Fruit fly (Drosophila melanogaster): ENCODE data around the gene sov.

The sov gene

DNA sequence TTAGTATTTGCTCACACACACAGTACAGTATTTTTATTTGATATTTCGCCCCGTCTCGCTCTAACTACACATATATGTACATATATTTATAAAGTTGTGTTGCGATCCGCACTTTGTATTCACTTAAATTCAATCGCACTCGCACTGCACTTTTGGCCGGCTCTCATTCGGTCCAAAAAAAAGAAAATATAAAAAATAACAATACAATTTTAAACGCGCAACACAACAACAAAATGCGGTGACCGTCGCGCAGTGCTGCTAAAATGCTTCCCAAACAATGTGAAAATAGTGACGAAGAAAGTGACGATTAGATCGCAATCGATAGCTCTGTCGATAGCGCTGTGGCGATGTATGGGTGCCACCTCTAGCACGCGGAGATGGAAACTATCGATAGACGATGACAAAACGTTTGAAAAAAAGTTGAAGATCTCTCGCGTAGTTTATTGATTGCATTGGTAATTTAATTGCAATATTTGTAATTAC is 47.2 kb downstream of the sov start, which contains the start of the genes C3G and pod1 (continued):
- TF ChIP-seq CG15514 (GFP tag; optimal IDR thresholded peaks at IDR 0.05): peak; percentile 67
- no peak for TF ChIP-seq CG8359 (GFP tag; optimal IDR thresholded peaks at IDR 0.05; ENCODE audit: borderline replicate concordance)
- TF ChIP-seq CrebB (tag; optimal IDR thresholded peaks at IDR 0.05): no peak
- TF ChIP-seq CG15601 (tag; optimal IDR thresholded peaks at IDR 0.05): peak; percentile 52
- TF ChIP-seq Jarid2 (GFP tag; optimal IDR thresholded peaks at IDR 0.05): peak; percentile 19
- peak; percentile 39 for TF ChIP-seq CG1647 (GFP tag; optimal IDR thresholded peaks at IDR 0.05)
- no peak for TF ChIP-seq CG10959 (GFP tag; IDR thresholded peaks at IDR 0.05)
- no peak for TF ChIP-seq pita (GFP tag; optimal IDR thresholded peaks at IDR 0.05)
- no peak for TF ChIP-seq sima (GFP tag; optimal IDR thresholded peaks at IDR 0.05)
- TF ChIP-seq Elba2 (GFP tag; optimal IDR thresholded peaks at IDR 0.05): no peak
- TF ChIP-seq grn (GFP tag; optimal IDR thresholded peaks at IDR 0.05): peak; percentile 46
- TF ChIP-seq CG13296 (GFP tag; optimal IDR thresholded peaks at IDR 0.05): peak; percentile 5
- TF ChIP-seq sens (GFP tag): peak; percentile 88
- TF ChIP-seq Hsf (GFP tag; optimal IDR thresholded peaks at IDR 0.05): peak; percentile 43
- peak; percentile 96 for TF ChIP-seq nerfin-2 (GFP tag; IDR thresholded peaks at IDR 0.05; ENCODE audit: partially characterized antibody)
- TF ChIP-seq CG9932 (GFP tag; IDR thresholded peaks at IDR 0.05): peak; percentile 84
- TF ChIP-seq en (GFP tag; optimal IDR thresholded peaks at IDR 0.05): no peak
- TF ChIP-seq CG12744 (GFP tag; optimal IDR thresholded peaks at IDR 0.05): no peak
- TF ChIP-seq salm (tag; optimal IDR thresholded peaks at IDR 0.05): no peak
- no peak for TF ChIP-seq esg (GFP tag; conservative IDR thresholded peaks at IDR 0.05)
- TF ChIP-seq toy (GFP tag; IDR thresholded peaks at IDR 0.05): no peak
- peak; percentile 97 for TF ChIP-seq mld (GFP tag; IDR thresholded peaks at IDR 0.05; ENCODE audit: partially characterized antibody)
- TF ChIP-seq repo (GFP tag; optimal IDR thresholded peaks at IDR 0.05): peak; percentile 6
- TF ChIP-seq ara (GFP tag; IDR thresholded peaks at IDR 0.05): no peak
- no peak for TF ChIP-seq CG18619 (GFP tag; optimal IDR thresholded peaks at IDR 0.05)
- peak; percentile 30 for TF ChIP-seq CG4424 (GFP tag; optimal IDR thresholded peaks at IDR 0.05)
- no peak for TF ChIP-seq fd64A (GFP tag; optimal IDR thresholded peaks at IDR 0.05)
- TF ChIP-seq p53 (GFP tag; optimal IDR thresholded peaks at IDR 0.05): peak; percentile 40
- TF ChIP-seq CG11247 (GFP tag; IDR thresholded peaks at IDR 0.05): 0 out of 2 replicates have a peak, but pooled peaks have one; percentile 8
- no peak for TF ChIP-seq fd102C (GFP tag; optimal IDR thresholded peaks at IDR 0.05)
- TF ChIP-seq CG1602 (GFP tag; optimal IDR thresholded peaks at IDR 0.05): no peak
- peak; percentile 6 for TF ChIP-seq Dip3 (GFP tag; optimal IDR thresholded peaks at IDR 0.05)
- no peak for TF ChIP-seq wdn (GFP tag; IDR thresholded peaks at IDR 0.05)
- peak; percentile 41 for TF ChIP-seq zfh2 (GFP tag; optimal IDR thresholded peaks at IDR 0.05)
- TF ChIP-seq CG1832 (GFP tag; optimal IDR thresholded peaks at IDR 0.05): no peak
- TF ChIP-seq CG7556 (GFP tag; optimal IDR thresholded peaks at IDR 0.05): no peak
- TF ChIP-seq CG8281 (tag; optimal IDR thresholded peaks at IDR 0.05): no peak
- no peak for TF ChIP-seq Hey (tag; optimal IDR thresholded peaks at IDR 0.05)
- peak; percentile 97 for TF ChIP-seq vnd (GFP tag; IDR thresholded peaks at IDR 0.05; ENCODE audit: partially characterized antibody)
- TF ChIP-seq inv (GFP tag; IDR thresholded peaks at IDR 0.05; ENCODE audit: partially characterized antibody): peak; percentile 98
- no peak for TF ChIP-seq ap (GFP tag; IDR thresholded peaks at IDR 0.05)
- peak; percentile 25; the same call in 1 of the 2 replicates for TF ChIP-seq onecut (GFP tag; IDR thresholded peaks at IDR 0.05)
- no peak for TF ChIP-seq CG34422 (GFP tag; IDR thresholded peaks at IDR 0.05)
- TF ChIP-seq schlank (tag; optimal IDR thresholded peaks at IDR 0.05): no peak
- TF ChIP-seq CG6272 (GFP tag; IDR thresholded peaks at IDR 0.05): peak; percentile 49; the same call in 1 of the 2 replicates
- no peak for TF ChIP-seq CG14667 (GFP tag; IDR thresholded peaks at IDR 0.05)
- peak; percentile 47 for TF ChIP-seq pho (GFP tag; optimal IDR thresholded peaks at IDR 0.05)
- no peak for TF ChIP-seq CG7745 (tag; optimal IDR thresholded peaks at IDR 0.05)
- no peak for TF ChIP-seq CG1233 (GFP tag; optimal IDR thresholded peaks at IDR 0.05)
- no peak for TF ChIP-seq fru (optimal IDR thresholded peaks at IDR 0.05)
- no peak for TF ChIP-seq CG4820 (GFP tag; optimal IDR thresholded peaks at IDR 0.05)
